Fruit fly (Drosophila melanogaster): ENCODE measurements around the gene Zasp67.

Gene Zasp67

DNA sequence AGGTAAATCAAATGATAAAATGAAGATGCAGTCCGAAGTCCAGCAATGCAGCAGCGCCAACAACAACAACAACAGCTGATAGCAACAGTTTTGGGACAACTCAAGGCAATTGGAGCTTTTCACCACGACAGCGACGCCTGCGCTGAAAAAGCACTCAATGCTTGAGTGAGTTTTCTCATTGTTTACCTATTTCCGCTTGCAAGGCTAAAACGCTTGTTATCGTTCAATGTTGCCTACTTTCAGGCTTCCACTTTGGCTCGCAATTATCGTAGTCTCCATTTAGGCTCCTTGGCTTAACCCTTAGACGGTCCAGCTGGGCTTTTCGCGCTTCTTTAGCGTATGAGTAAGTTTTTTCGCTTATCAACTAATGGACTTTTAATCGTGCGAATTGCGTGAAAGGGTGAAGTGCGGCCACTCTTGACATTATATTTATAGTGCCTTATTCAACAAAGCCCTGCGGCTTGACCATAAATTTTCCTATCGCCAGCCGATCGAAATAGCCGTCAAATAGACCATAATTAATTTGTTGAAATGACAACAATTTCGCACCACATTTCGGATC lies 35.4 kb downstream of the Zasp67 start (continued):
- TF ChIP-seq fd64A (GFP tag; optimal IDR thresholded peaks at IDR 0.05): peak; percentile 23
- no peak for TF ChIP-seq Hey (tag; optimal IDR thresholded peaks at IDR 0.05)
- no peak for TF ChIP-seq MTF-1 (GFP tag; optimal IDR thresholded peaks at IDR 0.05; ENCODE audit: borderline replicate concordance)
- TF ChIP-seq CG16779 (GFP tag; IDR thresholded peaks at IDR 0.05): no peak
- no peak for TF ChIP-seq D19A (tag; optimal IDR thresholded peaks at IDR 0.05)
- no peak for TF ChIP-seq CG8281 (tag; optimal IDR thresholded peaks at IDR 0.05)
- no peak for TF ChIP-seq hkb (optimal IDR thresholded peaks at IDR 0.05)
- peak; percentile 24; the same call in 1 of the 2 replicates for TF ChIP-seq hkb (GFP tag; IDR thresholded peaks at IDR 0.05)
- TF ChIP-seq ci (GFP tag; IDR thresholded peaks at IDR 0.05): peak; percentile 83
- TF ChIP-seq ro (GFP tag; IDR thresholded peaks at IDR 0.05): no peak
- TF ChIP-seq CG6654 (GFP tag; optimal IDR thresholded peaks at IDR 0.05): no peak
- TF ChIP-seq pita (GFP tag; optimal IDR thresholded peaks at IDR 0.05): no peak
- no peak for TF ChIP-seq CG14965 (GFP tag; optimal IDR thresholded peaks at IDR 0.05; ENCODE audit: borderline replicate concordance)
- no peak for TF ChIP-seq Hr39 (optimal IDR thresholded peaks at IDR 0.05)
- TF ChIP-seq dimm (GFP tag; IDR thresholded peaks at IDR 0.05): no peak
- no peak for TF ChIP-seq CG10147 (GFP tag; optimal IDR thresholded peaks at IDR 0.05)
- TF ChIP-seq croc (GFP tag; conservative IDR thresholded peaks at IDR 0.05): no peak
- no peak for TF ChIP-seq H2.0 (GFP tag; IDR thresholded peaks at IDR 0.05)
- no peak for TF ChIP-seq en (GFP tag; optimal IDR thresholded peaks at IDR 0.05)
- TF ChIP-seq CG7839 (tag; optimal IDR thresholded peaks at IDR 0.05): no peak
- TF ChIP-seq Sry-β (GFP tag; optimal IDR thresholded peaks at IDR 0.05): no peak
- peak in 1 of 2 experiments; percentile 61 for TF ChIP-seq Pdp1 (GFP tag; optimal IDR thresholded peaks at IDR 0.05)
- TF ChIP-seq CG1602 (GFP tag; optimal IDR thresholded peaks at IDR 0.05): no peak
- no peak for TF ChIP-seq HLHmδ (GFP tag; optimal IDR thresholded peaks at IDR 0.05)
- TF ChIP-seq CG17186 (GFP tag; optimal IDR thresholded peaks at IDR 0.05): no peak
- TF ChIP-seq CG17385 (GFP tag; optimal IDR thresholded peaks at IDR 0.05): no peak
- no peak for TF ChIP-seq Nf-YA (GFP tag; IDR thresholded peaks at IDR 0.05)
- TF ChIP-seq Blimp-1 (GFP tag; optimal IDR thresholded peaks at IDR 0.05): no peak
- TF ChIP-seq CG33213 (GFP tag; optimal IDR thresholded peaks at IDR 0.05): no peak
- TF ChIP-seq phol (tag; optimal IDR thresholded peaks at IDR 0.05): no peak
- no peak; the same call in 1 of the 2 replicates for TF ChIP-seq bbx (GFP tag; IDR thresholded peaks at IDR 0.05; ENCODE audit: partially characterized antibody)
- TF ChIP-seq bsh (GFP tag; optimal IDR thresholded peaks at IDR 0.05): peak in 1 of 2 experiments; percentile 5
- peak; percentile 46; the same call in 1 of the 2 replicates for TF ChIP-seq CG4360 (GFP tag; IDR thresholded peaks at IDR 0.05)
- TF ChIP-seq zen (tag; optimal IDR thresholded peaks at IDR 0.05): no peak
- no peak for TF ChIP-seq Asciz (GFP tag; optimal IDR thresholded peaks at IDR 0.05)
- peak; percentile 82 for TF ChIP-seq scrt (GFP tag; optimal IDR thresholded peaks at IDR 0.05)
- no peak for TF ChIP-seq CG30403 (GFP tag; optimal IDR thresholded peaks at IDR 0.05)
- TF ChIP-seq CG2199 (GFP tag; IDR thresholded peaks at IDR 0.05): no peak
- no peak for TF ChIP-seq Hr3 (GFP tag; optimal IDR thresholded peaks at IDR 0.05)
- TF ChIP-seq sens (GFP tag): peak; percentile 79
- peak; percentile 9 for TF ChIP-seq salm (tag; optimal IDR thresholded peaks at IDR 0.05)
- TF ChIP-seq CG4328 (GFP tag; optimal IDR thresholded peaks at IDR 0.05): no peak
- TF ChIP-seq lola (GFP tag; optimal IDR thresholded peaks at IDR 0.05): no peak
- TF ChIP-seq CG6683 (GFP tag; optimal IDR thresholded peaks at IDR 0.05): no peak
- TF ChIP-seq CrebB (tag; optimal IDR thresholded peaks at IDR 0.05): peak; percentile 31
- no peak for TF ChIP-seq run (tag; optimal IDR thresholded peaks at IDR 0.05)
- TF ChIP-seq CoRest (tag; optimal IDR thresholded peaks at IDR 0.05): no peak
- no peak for TF ChIP-seq zfh1 (GFP tag; IDR thresholded peaks at IDR 0.05)
- no peak for TF ChIP-seq gfzf (GFP tag; optimal IDR thresholded peaks at IDR 0.05)
- no peak for TF ChIP-seq ssp (GFP tag; IDR thresholded peaks at IDR 0.05)

Data from whole organism, embryonic.